Comparison of ENCODE assay signal across 3 worm cellular contexts in the genomic region with DNA sequence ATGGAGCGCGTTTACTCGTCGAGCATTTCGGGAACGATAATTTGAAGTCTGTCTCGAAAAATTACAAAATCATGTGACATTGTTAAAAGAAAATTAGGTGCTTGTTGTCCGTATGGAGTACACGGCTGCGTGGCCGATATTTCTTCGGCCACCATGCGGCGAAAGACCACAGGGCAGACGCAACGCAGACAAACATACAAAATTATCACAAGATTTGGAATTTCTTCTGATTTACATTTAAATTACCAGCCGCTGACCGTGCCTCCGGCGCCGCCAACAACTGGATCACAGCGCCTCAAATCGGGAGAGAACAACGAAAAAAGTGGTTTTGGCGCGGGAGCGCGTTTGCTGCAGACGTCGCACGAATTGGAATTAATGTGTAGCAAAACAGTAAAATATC.
TF ChIP-seq lines count a peak whose summit lies in the region.
"Not testable (repeated sequence)": the region's sequence is repeated elsewhere in the genome, so short reads cannot be mapped to it uniquely, and the experiment has no call there.

No protein-coding gene starts in this region.

TF ChIP-seq in whole organism, L2 larva, 48 proteins besides CTCF, POLR2A, EP300 and RAD21 (continued from another document):
- TF ChIP-seq dmd-4 (tag; optimal IDR thresholded peaks at IDR 0.05; lab: Kevin White, UChicago) (peak; percentile 60), gmeb-1 (tag; optimal IDR thresholded peaks at IDR 0.05; lab: Kevin White, UChicago) (peak; percentile 88), egl-27 (tag; optimal IDR thresholded peaks at IDR 0.05; lab: Kevin White, UChicago) (peak; percentile 76), nhr-77 (tag; optimal IDR thresholded peaks at IDR 0.05; lab: Kevin White, UChicago) (peak; percentile 7), skn-1 (tag; optimal IDR thresholded peaks at IDR 0.05; lab: Kevin White, UChicago) (peak; percentile 13), C34F6.9 (tag; optimal IDR thresholded peaks at IDR 0.05; lab: Kevin White, UChicago) (peak; percentile 91), fos-1 (tag; optimal IDR thresholded peaks at IDR 0.05; lab: Kevin White, UChicago) (peak; percentile 83), zag-1 (tag; optimal IDR thresholded peaks at IDR 0.05; lab: Kevin White, UChicago) (peak; percentile 69), sma-3 (GFP tag; optimal IDR thresholded peaks at IDR 0.05; lab: Kevin White, UChicago) (peak; percentile 98), crh-2 (tag; optimal IDR thresholded peaks at IDR 0.05; lab: Kevin White, UChicago) (peak; percentile 93), blmp-1 (tag; optimal IDR thresholded peaks at IDR 0.05; lab: Kevin White, UChicago; ENCODE audit: insufficient read depth) (peak; percentile 80), nhr-129 (tag; optimal IDR thresholded peaks at IDR 0.05; lab: Kevin White, UChicago) (peak; percentile 68), ztf-4 (tag; optimal IDR thresholded peaks at IDR 0.05; lab: Kevin White, UChicago) (peak; percentile 84)

TF ChIP-seq in whole organism, L4 larva, 104 proteins besides CTCF, POLR2A, EP300 and RAD21 (continued from another document and continues in another):
- peak; percentile 97 for TF ChIP-seq aha-1 (tag; lab: Kevin White, UChicago)
- peak; percentile 84 for TF ChIP-seq spr-1 (tag; optimal IDR thresholded peaks at IDR 0.05; lab: Kevin White, UChicago)
- peak in 1 of 2 experiments; percentile 99 for TF ChIP-seq unc-62 (GFP tag; optimal IDR thresholded peaks at IDR 0.05 in 1 of 2; lab: Kevin White, UChicago)
- not testable (repeated sequence) for TF ChIP-seq unc-62, pha-4 (tag; optimal IDR thresholded peaks at IDR 0.05; lab: Kevin White, UChicago)
- TF ChIP-seq zfp-2 (tag; optimal IDR thresholded peaks at IDR 0.05; lab: Kevin White, UChicago): peak; percentile 42
- TF ChIP-seq cey-2 (tag; optimal IDR thresholded peaks at IDR 0.05; lab: Kevin White, UChicago; ENCODE audit: borderline replicate concordance, insufficient read depth): peak; percentile 1
- 0 out of 2 replicates have a peak, but pooled peaks have one; percentile 28 for TF ChIP-seq daf-8 (GFP tag; IDR thresholded peaks at IDR 0.05; lab: Robert Waterston, UW)
- TF ChIP-seq nhr-10 (tag; optimal IDR thresholded peaks at IDR 0.05; lab: Kevin White, UChicago): peak; percentile 35
- TF ChIP-seq nhr-76 (tag; optimal IDR thresholded peaks at IDR 0.05; lab: Kevin White, UChicago): peak; percentile 65
- peak; percentile 97 for TF ChIP-seq duxl-1 (tag; optimal IDR thresholded peaks at IDR 0.05; lab: Kevin White, UChicago; ENCODE audit: poor library complexity)
- TF ChIP-seq nhr-42 (GFP tag; IDR thresholded peaks at IDR 0.05; lab: Robert Waterston, UW): peak; percentile 97
- TF ChIP-seq T26A8.4 (GFP tag; IDR thresholded peaks at IDR 0.05; lab: Robert Waterston, UW): peak; percentile 97
- peak; percentile 86 for TF ChIP-seq F44E2.7 (GFP tag; IDR thresholded peaks at IDR 0.05; lab: Robert Waterston, UW)
- TF ChIP-seq lir-3 (tag; optimal IDR thresholded peaks at IDR 0.05; lab: Kevin White, UChicago): peak; percentile 26
- TF ChIP-seq sdz-12 (GFP tag; optimal IDR thresholded peaks at IDR 0.05; lab: Kevin White, UChicago): peak; percentile 85
- peak; percentile 91 for TF ChIP-seq F37D6.2 (tag; optimal IDR thresholded peaks at IDR 0.05; lab: Kevin White, UChicago)
- peak; percentile 99 for TF ChIP-seq dmd-9 (GFP tag; IDR thresholded peaks at IDR 0.05; lab: Robert Waterston, UW)
- peak; percentile 89; the same call in 1 of the 2 replicates for TF ChIP-seq Y105C5A.15 (GFP tag; IDR thresholded peaks at IDR 0.05; lab: Robert Waterston, UW)
- TF ChIP-seq mes-2 (tag; optimal IDR thresholded peaks at IDR 0.05; lab: Kevin White, UChicago; ENCODE audit: poor library complexity, severe bottlenecking): peak; percentile 100
- TF ChIP-seq ctbp-1 (GFP tag; IDR thresholded peaks at IDR 0.05; lab: Robert Waterston, UW): peak; percentile 98
- TF ChIP-seq ZK337.2 (GFP tag; IDR thresholded peaks at IDR 0.05; lab: Robert Waterston, UW): peak; percentile 99
- peak; percentile 99 for TF ChIP-seq dmd-6 (GFP tag; IDR thresholded peaks at IDR 0.05; lab: Robert Waterston, UW)
- TF ChIP-seq hlh-30 (tag; optimal IDR thresholded peaks at IDR 0.05; lab: Kevin White, UChicago; ENCODE audit: insufficient read depth): peak; percentile 98
- peak; percentile 42 to 93 for TF ChIP-seq lsy-2 (tag; optimal IDR thresholded peaks at IDR 0.05; lab: Kevin White, UChicago)
- peak in 1 of 2 experiments; percentile 40 for TF ChIP-seq mdl-1 (tag; optimal IDR thresholded peaks at IDR 0.05; lab: Kevin White, UChicago)
- peak; percentile 14 for TF ChIP-seq lin-15B (tag; optimal IDR thresholded peaks at IDR 0.05; lab: Kevin White, UChicago)
- peak; percentile 92 for TF ChIP-seq hmg-1.1 (GFP tag; IDR thresholded peaks at IDR 0.05; lab: Robert Waterston, UW)
- peak; percentile 61 for TF ChIP-seq nhr-11 (tag; optimal IDR thresholded peaks at IDR 0.05; lab: Kevin White, UChicago)
- peak; percentile 96 for TF ChIP-seq pha-4 (GFP tag; IDR thresholded peaks at IDR 0.05; lab: Robert Waterston, UW)
- peak; percentile 57 for TF ChIP-seq spr-3 (GFP tag; optimal IDR thresholded peaks at IDR 0.05; lab: Kevin White, UChicago)
- peak; percentile 98 for TF ChIP-seq tra-1 (GFP tag; IDR thresholded peaks at IDR 0.05; lab: Robert Waterston, UW)
- TF ChIP-seq rbr-2 (tag; optimal IDR thresholded peaks at IDR 0.05; lab: Kevin White, UChicago): peak; percentile 92
- peak; percentile 95 for TF ChIP-seq nhr-102 (tag; optimal IDR thresholded peaks at IDR 0.05; lab: Kevin White, UChicago)
- TF ChIP-seq nhr-48 (tag; optimal IDR thresholded peaks at IDR 0.05; lab: Kevin White, UChicago): peak; percentile 90
- TF ChIP-seq arid-1 (GFP tag; conservative IDR thresholded peaks at IDR 0.05; lab: Robert Waterston, UW): peak; percentile 94
- peak; percentile 96 for TF ChIP-seq zfp-3 (GFP tag; conservative IDR thresholded peaks at IDR 0.05; lab: Robert Waterston, UW)
- TF ChIP-seq hif-1 (tag; optimal IDR thresholded peaks at IDR 0.05; lab: Kevin White, UChicago): peak; percentile 61 to 94
- TF ChIP-seq zip-2 (tag; optimal IDR thresholded peaks at IDR 0.05; lab: Kevin White, UChicago): peak; percentile 69
- TF ChIP-seq madf-9 (GFP tag; conservative IDR thresholded peaks at IDR 0.05; lab: Robert Waterston, UW): peak; percentile 97
- peak; percentile 96 for TF ChIP-seq ceh-44 (GFP tag; IDR thresholded peaks at IDR 0.05; lab: Robert Waterston, UW)
- TF ChIP-seq mep-1 (tag; optimal IDR thresholded peaks at IDR 0.05; lab: Kevin White, UChicago): peak; percentile 90
- TF ChIP-seq ztf-7 (tag; optimal IDR thresholded peaks at IDR 0.05; lab: Kevin White, UChicago): peak; percentile 70
- TF ChIP-seq F10B5.3 (tag; optimal IDR thresholded peaks at IDR 0.05; lab: Kevin White, UChicago): peak; percentile 18
- TF ChIP-seq mxl-3 (GFP tag; optimal IDR thresholded peaks at IDR 0.05; lab: Kevin White, UChicago): peak; percentile 85
- peak; percentile 98 for TF ChIP-seq ceh-20 (GFP tag; IDR thresholded peaks at IDR 0.05; lab: Robert Waterston, UW)
- peak; percentile 72 for TF ChIP-seq nhr-28 (tag; optimal IDR thresholded peaks at IDR 0.05; lab: Kevin White, UChicago)
- TF ChIP-seq lin-38 (GFP tag; IDR thresholded peaks at IDR 0.05; lab: Robert Waterston, UW): peak; percentile 98
- TF ChIP-seq ceh-32 (tag; optimal IDR thresholded peaks at IDR 0.05; lab: Kevin White, UChicago; ENCODE audit: poor library complexity): peak; percentile 59
- peak; percentile 55 to 97; a peak in 3 of 4 replicates for TF ChIP-seq madf-5 (GFP tag; IDR thresholded peaks at IDR 0.05; lab: Robert Waterston, UW)
- TF ChIP-seq Y48G9A.11 (GFP tag; IDR thresholded peaks at IDR 0.05; lab: Robert Waterston, UW): peak; percentile 92
- peak; percentile 96 for TF ChIP-seq D1046.2 (GFP tag; IDR thresholded peaks at IDR 0.05; lab: Robert Waterston, UW)
- peak; percentile 90 for TF ChIP-seq dpl-1 (GFP tag; optimal IDR thresholded peaks at IDR 0.05; lab: Kevin White, UChicago)
- peak; percentile 83 for TF ChIP-seq lin-29 (GFP tag; IDR thresholded peaks at IDR 0.05; lab: Robert Waterston, UW)
- TF ChIP-seq dve-1 (tag; optimal IDR thresholded peaks at IDR 0.05; lab: Kevin White, UChicago; ENCODE audit: insufficient read depth): peak; percentile 93

TF ChIP-seq in whole organism, late embryonic, 69 proteins besides CTCF, POLR2A, EP300 and RAD21 (continued from another document):
- TF ChIP-seq pqm-1 (tag; optimal IDR thresholded peaks at IDR 0.05; lab: Kevin White, UChicago) (peak; percentile 44), unc-55 (GFP tag; optimal IDR thresholded peaks at IDR 0.05; lab: Kevin White, UChicago) (peak; percentile 39), zip-5 (tag; optimal IDR thresholded peaks at IDR 0.05; lab: Kevin White, UChicago) (peak; percentile 75), lim-6 (tag; optimal IDR thresholded peaks at IDR 0.05; lab: Kevin White, UChicago) (peak; percentile 35), dmd-4 (tag; optimal IDR thresholded peaks at IDR 0.05; lab: Kevin White, UChicago; ENCODE audit: borderline replicate concordance) (peak; percentile 43), C08G9.2 (tag; optimal IDR thresholded peaks at IDR 0.05; lab: Kevin White, UChicago) (peak; percentile 99), hlh-30 (tag; optimal IDR thresholded peaks at IDR 0.05; lab: Kevin White, UChicago; ENCODE audit: insufficient read depth) (peak; percentile 90), hlh-6 (tag; optimal IDR thresholded peaks at IDR 0.05; lab: Kevin White, UChicago) (peak; percentile 62)
